Fruit fly (Drosophila melanogaster) whole organism, embryonic: ENCODE measurements around the gene Jhbp3.
A peak's percentile ranks its signal among the peaks of the same experiment; 100 is the strongest.

Experiments used
- Abd-B ChIP-seq: fragments of 200-800 bp; sonication (Bioruptor generic); optimal IDR thresholded peaks from 2 replicates; lab custom pipeline; 2018; ENCODE audit warnings: missing biosample characterization, mild to moderate bottlenecking, missing genetic modification characterization, moderate library complexity
- CG10979 ChIP-seq: fragments of 200-800 bp; sonication (Bioruptor generic); optimal IDR thresholded peaks from 2 replicates; lab custom pipeline; 2018; ENCODE audit warnings: missing biosample characterization, mild to moderate bottlenecking, missing genetic modification characterization, moderate library complexity
- CG11504 ChIP-seq: fragments of 200-800 bp; sonication (Bioruptor generic); optimal IDR thresholded peaks from 3 replicates; lab custom pipeline; 2019; ENCODE audit warnings: missing biosample characterization, mild to moderate bottlenecking, missing genetic modification characterization, moderate library complexity
- CG12659 ChIP-seq: fragments of 200-800 bp; sonication (Bioruptor generic); optimal IDR thresholded peaks from 3 replicates; lab custom pipeline; 2017; ENCODE audit warnings: mild to moderate bottlenecking, missing biosample characterization, missing genetic modification reagents, missing genetic modification characterization
- CG12769 ChIP-seq: fragments of 200-800 bp; sonication (Bioruptor generic); optimal IDR thresholded peaks from 2 replicates; lab custom pipeline; 2019; ENCODE audit warnings: missing biosample characterization, mild to moderate bottlenecking, missing genetic modification characterization, moderate library complexity
- CG13624 ChIP-seq: fragments of 200-800 bp; sonication (Bioruptor generic); optimal IDR thresholded peaks from 2 replicates; lab custom pipeline; 2016; ENCODE audit warnings: missing biosample characterization, missing genetic modification characterization
- CG1647 ChIP-seq: fragments of 200-800 bp; sonication (Bioruptor generic); optimal IDR thresholded peaks from 3 replicates; lab custom pipeline; 2016; ENCODE audit warnings: missing biosample characterization, missing genetic modification characterization
- CG17361 ChIP-seq: fragments of 200-800 bp; sonication (Bioruptor generic); IDR thresholded peaks from 3 replicates; pipeline ENCODE4 v1.3.6; 2022; ENCODE audit warnings: missing biosample characterization, missing genetic modification characterization
- CG2120 ChIP-seq: fragments of 200-800 bp; sonication (Bioruptor generic); optimal IDR thresholded peaks from 3 replicates; lab custom pipeline; 2016; ENCODE audit warnings: missing biosample characterization, missing genetic modification characterization
- CG2678 ChIP-seq: fragments of 200-800 bp; sonication (Bioruptor generic); optimal IDR thresholded peaks from 3 replicates; lab custom pipeline; 2019; ENCODE audit warnings: missing biosample characterization, mild to moderate bottlenecking, missing genetic modification characterization, moderate library complexity
- CG2712 ChIP-seq: fragments of 200-800 bp; optimal IDR thresholded peaks from 3 replicates; lab custom pipeline; 2019; ENCODE audit warnings: missing biosample characterization, mild to moderate bottlenecking, missing genetic modification characterization, moderate library complexity
- CG8290 ChIP-seq, 3 experiments: fragments of 200-800 bp; sonication (Bioruptor generic); optimal IDR thresholded peaks; 2 replicates each; lab custom pipeline; 2016 to 2019; ENCODE audit warnings: missing biosample characterization in 3 of 3, missing genetic modification characterization in 3 of 3, mild to moderate bottlenecking in 2 of 3, moderate library complexity in 1 of 3
- CG8359 ChIP-seq: fragments of 200-800 bp; sonication (Bioruptor generic); optimal IDR thresholded peaks from 2 replicates; lab custom pipeline; 2017; ENCODE audit warnings: missing biosample characterization, mild to moderate bottlenecking, missing genetic modification characterization, borderline replicate concordance
- CG9609 ChIP-seq: fragments of 200-800 bp; sonication (Bioruptor generic); optimal IDR thresholded peaks from 3 replicates; lab custom pipeline; 2016; ENCODE audit warnings: missing biosample characterization, missing genetic modification characterization
- CG9727 ChIP-seq: fragments of 200-800 bp; sonication (Bioruptor generic); optimal IDR thresholded peaks from 3 replicates; lab custom pipeline; 2017; ENCODE audit warnings: missing biosample characterization, mild to moderate bottlenecking, missing genetic modification characterization
- CG9932 ChIP-seq: fragments of 200-800 bp; sonication (Bioruptor generic); IDR thresholded peaks from 2 replicates; pipeline ENCODE4 v1.3.6; 2022; ENCODE audit warnings: missing biosample characterization, missing genetic modification characterization
- GATAe ChIP-seq: fragments of 200-800 bp; sonication (Bioruptor generic); conservative IDR thresholded peaks from 2 replicates; pipeline ENCODE4 v1.3.6; 2022; ENCODE audit warnings: missing biosample characterization, missing genetic modification characterization
- H2.0 ChIP-seq: fragments of 200-800 bp; sonication (Bioruptor generic); IDR thresholded peaks from 2 replicates; pipeline ENCODE4 v1.3.6; 2022; ENCODE audit warnings: missing biosample characterization, missing genetic modification characterization
- HLH54F ChIP-seq: fragments of 200-800 bp; sonication (Bioruptor generic); optimal IDR thresholded peaks from 3 replicates; lab custom pipeline; 2016; ENCODE audit warnings: missing biosample characterization, missing genetic modification characterization
- Med ChIP-seq: fragments of 200-800 bp; sonication (Bioruptor generic); peaks from one replicate; lab custom pipeline; 2016; ENCODE audit warnings: missing biosample characterization, missing genetic modification characterization, mild to moderate bottlenecking, inconsistent platforms, moderate library complexity
- PHDP ChIP-seq: fragments of 200-800 bp; sonication (Bioruptor generic); optimal IDR thresholded peaks from 3 replicates; lab custom pipeline; 2018; ENCODE audit warnings: missing biosample characterization, mild to moderate bottlenecking, missing genetic modification characterization, moderate library complexity
- Rfx ChIP-seq: fragments of 200-800 bp; sonication (Bioruptor generic); IDR thresholded peaks from 2 replicates; pipeline ENCODE4 v1.3.6; 2022; ENCODE audit warnings: missing biosample characterization, missing genetic modification characterization
- TFAM ChIP-seq: fragments of 200-800 bp; sonication (Bioruptor generic); optimal IDR thresholded peaks from 2 replicates; lab custom pipeline; 2017; ENCODE audit warnings: missing biosample characterization, missing genetic modification characterization, inconsistent platforms
- al ChIP-seq: fragments of 200-800 bp; sonication (Bioruptor generic); IDR thresholded peaks from 2 replicates; pipeline ENCODE4 v1.3.6; 2022; ENCODE audit warnings: missing biosample characterization, missing genetic modification characterization
- dmrt99B ChIP-seq: fragments of 200-800 bp; sonication (Bioruptor generic); optimal IDR thresholded peaks from 2 replicates; lab custom pipeline; 2018; ENCODE audit warnings: missing biosample characterization, mild to moderate bottlenecking, missing genetic modification characterization, moderate library complexity
- dpn ChIP-seq, 2 experiments: fragments of 200-800 bp; sonication (Bioruptor generic); optimal IDR thresholded peaks; 3 replicates each; lab custom pipeline; 2016; ENCODE audit warnings: missing biosample characterization in 2 of 2, missing genetic modification characterization in 2 of 2
- dysf ChIP-seq: fragments of 200-800 bp; sonication (Bioruptor generic); IDR thresholded peaks from 3 replicates; pipeline ENCODE4 v1.3.6; 2022; ENCODE audit warnings: missing biosample characterization, missing genetic modification characterization
- eve ChIP-seq, 2 experiments: fragments of >200 bp; optimal IDR thresholded peaks; 2 replicates each; lab custom pipeline; 2017; ENCODE audit warnings: missing biosample characterization in 2 of 2, missing genetic modification characterization in 2 of 2
- ftz-f1 ChIP-seq: fragments of 200-800 bp; sonication (Bioruptor generic); optimal IDR thresholded peaks from 2 replicates; lab custom pipeline; 2016; ENCODE audit warnings: missing biosample characterization, missing genetic modification characterization
- gem ChIP-seq: fragments of 200-800 bp; sonication (Bioruptor generic); optimal IDR thresholded peaks from 2 replicates; lab custom pipeline; 2019; ENCODE audit warnings: missing biosample characterization, mild to moderate bottlenecking, missing genetic modification characterization, moderate library complexity
- hkb ChIP-seq, 2 experiments: fragments of 200-800 bp in 1 of 2; fragments of >200 bp in 1 of 2; sonication (Bioruptor generic) in 1 of 2; IDR thresholded peaks in 1 of 2; optimal IDR thresholded peaks in 1 of 2; 2 replicates each; pipeline versions ENCODE4 v1.3.6 to Lab custom; 2017 to 2022; ENCODE audit warnings: missing biosample characterization in 1 of 2, missing genetic modification characterization in 1 of 2
- lilli ChIP-seq: fragments of 200-800 bp; sonication (Bioruptor generic); optimal IDR thresholded peaks from 3 replicates; lab custom pipeline; 2016; ENCODE audit warnings: missing biosample characterization, missing genetic modification characterization
- lola ChIP-seq, 3 experiments: fragments of >200 bp in 2 of 3; fragments of 200-800 bp in 1 of 3; sonication (Bioruptor generic) in 1 of 3; optimal IDR thresholded peaks; 2 replicates each; lab custom pipeline; 2017 to 2019; ENCODE audit warnings: missing biosample characterization in 3 of 3, missing genetic modification characterization in 3 of 3, mild to moderate bottlenecking in 1 of 3, moderate library complexity in 1 of 3
- mam ChIP-seq: fragments of 200-800 bp; sonication (Bioruptor generic); optimal IDR thresholded peaks from 3 replicates; lab custom pipeline; 2016; ENCODE audit warnings: missing biosample characterization, missing genetic modification characterization
- mld ChIP-seq: fragments of 200-800 bp; sonication (Bioruptor generic); IDR thresholded peaks from 3 replicates; pipeline ENCODE4 v1.3.6; 2022; ENCODE audit warnings: missing biosample characterization, missing genetic modification characterization; ENCODE audit not compliant: partially characterized antibody
- nom ChIP-seq: fragments of 200-800 bp; sonication (Bioruptor generic); optimal IDR thresholded peaks from 2 replicates; lab custom pipeline; 2017; ENCODE audit warnings: missing biosample characterization, missing genetic modification characterization, mild to moderate bottlenecking, moderate library complexity, missing genetic modification reagents
- onecut ChIP-seq: fragments of 200-800 bp; sonication (Bioruptor generic); IDR thresholded peaks from 2 replicates; pipeline ENCODE4 v1.3.6; 2022; ENCODE audit warnings: missing biosample characterization, missing genetic modification characterization
- pho ChIP-seq: fragments of 200-800 bp; sonication (Bioruptor generic); optimal IDR thresholded peaks from 2 replicates; lab custom pipeline; 2016; ENCODE audit warnings: missing biosample characterization, missing genetic modification characterization
- phol ChIP-seq: fragments of 200-800 bp; sonication (Bioruptor generic); optimal IDR thresholded peaks from 3 replicates; lab custom pipeline; 2018; ENCODE audit warnings: missing biosample characterization, mild to moderate bottlenecking, missing genetic modification characterization, moderate library complexity
- ranshi ChIP-seq: fragments of 200-800 bp; sonication (Bioruptor generic); IDR thresholded peaks from 2 replicates; pipeline ENCODE4 v1.3.6; 2022; ENCODE audit warnings: missing biosample characterization, missing genetic modification characterization
- row ChIP-seq: fragments of 200-800 bp; sonication (Bioruptor generic); IDR thresholded peaks from 3 replicates; pipeline ENCODE4 v1.3.6; 2022; ENCODE audit warnings: missing biosample characterization, missing genetic modification characterization
- sens ChIP-seq: fragments of 200-800 bp; sonication (Bioruptor generic); peaks from one replicate; lab custom pipeline; 2016; ENCODE audit warnings: missing biosample characterization, missing genetic modification characterization
- slbo ChIP-seq: fragments of 200-800 bp; sonication (Bioruptor generic); IDR thresholded peaks from 2 replicates; pipeline ENCODE4 v1.3.6; 2022; ENCODE audit warnings: missing biosample characterization, missing genetic modification characterization
- slp2 ChIP-seq: fragments of 200-800 bp; sonication (Bioruptor generic); optimal IDR thresholded peaks from 2 replicates; lab custom pipeline; 2016; ENCODE audit warnings: missing biosample characterization, missing genetic modification characterization
- sug ChIP-seq: fragments of 200-800 bp; optimal IDR thresholded peaks from 2 replicates; lab custom pipeline; 2019; ENCODE audit warnings: missing biosample characterization, mild to moderate bottlenecking, missing genetic modification characterization, moderate library complexity
- tio ChIP-seq: fragments of 200-800 bp; sonication (Bioruptor generic); optimal IDR thresholded peaks from 2 replicates; lab custom pipeline; 2017; ENCODE audit warnings: missing biosample characterization, missing genetic modification characterization, inconsistent platforms
- vvl ChIP-seq: fragments of 200-800 bp; sonication (Bioruptor generic); IDR thresholded peaks from 2 replicates; pipeline ENCODE4 v1.3.6; 2022; ENCODE audit warnings: missing biosample characterization, missing genetic modification characterization

Jhbp3 gene

DNA sequence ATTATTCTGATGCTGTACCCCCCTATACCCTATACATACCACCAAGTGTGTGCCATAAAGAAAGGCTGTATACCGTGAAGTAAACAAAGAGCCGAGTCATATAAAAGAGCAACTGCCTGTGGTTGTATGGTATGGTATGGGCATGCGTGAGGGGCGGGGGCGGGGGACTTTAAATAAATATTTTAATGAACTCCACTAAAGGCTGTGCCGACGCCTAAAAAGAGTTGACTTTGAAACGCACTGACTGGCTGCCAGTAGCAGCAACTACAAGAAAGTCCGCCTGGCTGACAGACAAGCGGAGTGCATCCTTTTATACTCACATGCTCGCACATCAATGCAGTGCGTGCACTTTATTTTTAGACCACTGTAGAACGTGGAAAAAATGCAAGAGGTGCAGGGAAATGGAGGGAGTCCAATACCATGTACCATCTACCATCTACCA lies 40.6 kb downstream of the Jhbp3 start (continued):
- TF ChIP-seq GATAe (GFP tag; lab: Robert Waterston, UW) = no peak
- TF ChIP-seq mld (GFP tag; lab: Robert Waterston, UW) = 0 out of 3 replicates have a peak, but pooled peaks have one; percentile 15
- peak; percentile 24 for TF ChIP-seq nom (GFP tag; lab: Kevin White, UChicago)

DNA sequence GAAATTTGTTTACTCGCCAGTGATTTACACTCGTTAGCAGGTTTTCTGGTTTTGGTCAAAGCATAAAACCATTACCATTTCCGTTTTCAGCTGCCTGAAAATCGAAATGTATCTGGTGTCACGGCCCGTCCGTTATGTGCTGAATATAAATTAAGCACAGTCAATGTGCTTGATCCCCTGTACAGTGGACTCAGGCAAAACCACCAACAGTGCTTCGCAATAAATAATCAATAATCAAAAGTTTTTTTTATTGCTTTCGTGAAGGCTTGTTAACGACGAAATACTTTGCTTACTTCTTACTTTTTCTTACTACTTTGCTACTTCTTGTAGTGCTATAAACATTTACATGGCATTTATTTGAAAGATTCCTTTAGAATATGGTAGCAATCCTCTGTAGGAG lies 41.9 kb downstream of the Jhbp3 start:
- peak; percentile 32 for TF ChIP-seq slp2 (GFP tag; lab: Kevin White, UChicago)
- peak; percentile 45; the same call in 2 of the 3 replicates for TF ChIP-seq row (GFP tag; lab: Robert Waterston, UW)
- TF ChIP-seq CG8359 (GFP tag; lab: Kevin White, UChicago) = no peak
- TF ChIP-seq dmrt99B (tag; lab: Kevin White, UChicago) = peak; percentile 2
- TF ChIP-seq lilli (GFP tag; lab: Kevin White, UChicago) = peak; percentile 23
- peak; percentile 17 for TF ChIP-seq mam (GFP tag; lab: Kevin White, UChicago)
- peak; percentile 5 for TF ChIP-seq CG12659 (GFP tag; lab: Kevin White, UChicago)
- peak; percentile 81 for TF ChIP-seq sens (GFP tag; lab: Kevin White, UChicago)
- peak; percentile 28; the same call in 1 of the 2 replicates for TF ChIP-seq Rfx (GFP tag; lab: Robert Waterston, UW)
- peak; percentile 8 for TF ChIP-seq PHDP (tag; lab: Kevin White, UChicago)
- TF ChIP-seq phol (tag; lab: Kevin White, UChicago) = peak; percentile 13
- TF ChIP-seq TFAM (GFP tag; lab: Kevin White, UChicago) = no peak
- TF ChIP-seq dysf (GFP tag; lab: Robert Waterston, UW) = peak; percentile 32; the same call in 1 of the 3 replicates
- peak; percentile 22; the same call in 1 of the 2 replicates for TF ChIP-seq onecut (GFP tag; lab: Robert Waterston, UW)
- peak; percentile 8 for TF ChIP-seq tio (GFP tag; lab: Kevin White, UChicago)
- peak; percentile 20 for TF ChIP-seq HLH54F
- TF ChIP-seq al (GFP tag; lab: Robert Waterston, UW) = 0 out of 2 replicates have a peak, but pooled peaks have one; percentile 5
- peak in 1 of 3 experiments; percentile 6 for TF ChIP-seq lola (GFP tag; optimal IDR thresholded peaks at IDR 0.05; lab: Kevin White, UChicago)
- TF ChIP-seq CG12769 = no peak
- no peak for TF ChIP-seq H2.0 (GFP tag; lab: Robert Waterston, UW)
- TF ChIP-seq pho (GFP tag; lab: Kevin White, UChicago) = peak; percentile 17
- TF ChIP-seq slbo = peak; percentile 45
- peak; percentile 74 for TF ChIP-seq vvl (GFP tag; lab: Robert Waterston, UW)
- peak; percentile 4 for TF ChIP-seq CG10979 (tag; lab: Kevin White, UChicago)
- 0 out of 2 replicates have a peak, but pooled peaks have one; percentile 33 for TF ChIP-seq ranshi (GFP tag; lab: Robert Waterston, UW)
- peak; percentile 36 for TF ChIP-seq CG9932
- TF ChIP-seq ftz-f1 (GFP tag; lab: Kevin White, UChicago) = no peak
- 0 out of 3 replicates have a peak, but pooled peaks have one; percentile 25 for TF ChIP-seq CG17361
- TF ChIP-seq CG9609 = no peak
- TF ChIP-seq CG2120 (GFP tag; lab: Kevin White, UChicago) = peak; percentile 50
- no peak for TF ChIP-seq CG1647
- peak in 1 of 2 experiments; percentile 7 for TF ChIP-seq dpn (GFP tag; optimal IDR thresholded peaks at IDR 0.05; lab: Kevin White, UChicago)
- peak; percentile 11 for TF ChIP-seq CG2678
- TF ChIP-seq CG11504 = peak; percentile 28
- no peak for TF ChIP-seq CG2712
- TF ChIP-seq CG13624 (GFP tag; lab: Kevin White, UChicago) = peak; percentile 11
- TF ChIP-seq CG8290 (GFP tag; optimal IDR thresholded peaks at IDR 0.05; lab: Kevin White, UChicago) = no peak
- peak in 1 of 2 experiments; percentile 9 for TF ChIP-seq CG8290 (tag; optimal IDR thresholded peaks at IDR 0.05; lab: Kevin White, UChicago)
- TF ChIP-seq sug (tag; lab: Kevin White, UChicago) = peak; percentile 5
- TF ChIP-seq eve (GFP tag; optimal IDR thresholded peaks at IDR 0.05; lab: Kevin White, UChicago) = peak in 1 of 2 experiments; percentile 29
- TF ChIP-seq hkb (optimal IDR thresholded peaks at IDR 0.05; lab: Kevin White, UChicago) = no peak
- no peak for TF ChIP-seq hkb (GFP tag; IDR thresholded peaks at IDR 0.05; lab: Robert Waterston, UW)
- TF ChIP-seq Abd-B (GFP tag; lab: Kevin White, UChicago) = no peak
- peak; percentile 25 for TF ChIP-seq gem (tag; lab: Kevin White, UChicago)
- peak; percentile 67 for TF ChIP-seq Med (GFP tag; lab: Kevin White, UChicago)
- peak; percentile 16 for TF ChIP-seq CG9727
